Worm (Caenorhabditis elegans) whole organism, late embryonic: ENCODE data around the gene rcat-1.

Source experiments
- C08G9.2 ChIP-seq: sonication (generic microtip); optimal IDR thresholded peaks from 2 replicates; lab custom pipeline; 2016; ENCODE audit warnings: mild to moderate bottlenecking, missing genetic modification characterization, moderate library complexity, missing compliant biosample characterization
- C38D4.7 ChIP-seq: fragments of 200-800 bp; sonication (Bioruptor generic); optimal IDR thresholded peaks from 2 replicates; lab custom pipeline; 2018; ENCODE audit warnings: mild to moderate bottlenecking, missing genetic modification characterization, moderate library complexity, missing compliant biosample characterization
- K02D7.2 ChIP-seq: sonication (generic microtip); optimal IDR thresholded peaks from 2 replicates; lab custom pipeline; 2017; ENCODE audit warnings: mild to moderate bottlenecking, missing genetic modification characterization, missing compliant biosample characterization
- T23F11.4 ChIP-seq: fragments of 200-800 bp; sonication (Bioruptor generic); optimal IDR thresholded peaks from 2 replicates; lab custom pipeline; 2018; ENCODE audit warnings: mild to moderate bottlenecking, missing genetic modification characterization, missing compliant biosample characterization
- Y22D7AL.16 ChIP-seq: sonication (generic microtip); optimal IDR thresholded peaks from 2 replicates; lab custom pipeline; 2016; ENCODE audit warnings: missing genetic modification characterization, missing compliant biosample characterization
- ama-1 ChIP-seq: fragments of 150-350 bp; optimal IDR thresholded peaks from 2 replicates; lab custom pipeline; 2014
- ceh-14 ChIP-seq: sonication (generic microtip); optimal IDR thresholded peaks from 2 replicates; lab custom pipeline; 2016; ENCODE audit warnings: missing genotype, missing genetic modification characterization, missing compliant biosample characterization
- ceh-22 ChIP-seq: sonication (generic microtip); optimal IDR thresholded peaks from 2 replicates; lab custom pipeline; 2017; ENCODE audit warnings: missing biosample characterization, missing genetic modification characterization
- ceh-31 ChIP-seq: sonication (generic microtip); optimal IDR thresholded peaks from 2 replicates; lab custom pipeline; 2016; ENCODE audit warnings: missing genetic modification characterization, missing compliant biosample characterization
- ceh-48 ChIP-seq: sonication (generic microtip); optimal IDR thresholded peaks from 2 replicates; lab custom pipeline; 2016; ENCODE audit warnings: missing genetic modification characterization, inconsistent platforms, missing compliant biosample characterization
- ceh-9 ChIP-seq: sonication (generic microtip); optimal IDR thresholded peaks from 2 replicates; lab custom pipeline; 2016; ENCODE audit warnings: mild to moderate bottlenecking, missing genetic modification characterization, inconsistent platforms, missing compliant biosample characterization
- dmd-4 ChIP-seq: sonication (generic microtip); optimal IDR thresholded peaks from 2 replicates; lab custom pipeline; 2016; ENCODE audit warnings: borderline replicate concordance, missing genetic modification characterization, missing compliant biosample characterization
- dve-1 ChIP-seq: sonication (generic microtip); optimal IDR thresholded peaks from 2 replicates; lab custom pipeline; 2017; ENCODE audit warnings: antibody characterized with exemption, mild to moderate bottlenecking, missing genetic modification characterization, missing compliant biosample characterization
- elt-2 ChIP-seq: sonication (generic microtip); optimal IDR thresholded peaks from 2 replicates; lab custom pipeline; 2016; ENCODE audit warnings: missing genetic modification reagents, missing genetic modification characterization, missing compliant biosample characterization
- eyg-1 ChIP-seq: sonication (generic microtip); optimal IDR thresholded peaks from 2 replicates; lab custom pipeline; 2016; ENCODE audit warnings: missing genotype, missing genetic modification characterization, missing compliant biosample characterization
- fax-1 ChIP-seq: sonication (generic microtip); optimal IDR thresholded peaks from 2 replicates; lab custom pipeline; 2016; ENCODE audit warnings: missing genotype, missing genetic modification characterization, missing compliant biosample characterization
- fkh-10 ChIP-seq: fragments of 150-350 bp; optimal IDR thresholded peaks from 2 replicates; lab custom pipeline; 2014; ENCODE audit warnings: missing biosample characterization, missing genetic modification reagents, missing genetic modification characterization
- fkh-6 ChIP-seq: sonication (generic microtip); optimal IDR thresholded peaks from 2 replicates; lab custom pipeline; 2016; ENCODE audit warnings: missing genetic modification characterization, missing compliant biosample characterization
- gmeb-2 ChIP-seq: sonication (generic microtip); optimal IDR thresholded peaks from 2 replicates; lab custom pipeline; 2016; ENCODE audit warnings: missing genetic modification characterization, inconsistent platforms, missing compliant biosample characterization
- hlh-13 ChIP-seq: fragments of 200-800 bp; sonication (Bioruptor generic); optimal IDR thresholded peaks from 2 replicates; lab custom pipeline; 2018; ENCODE audit warnings: mild to moderate bottlenecking, missing genetic modification characterization, missing compliant biosample characterization
- hlh-30 ChIP-seq: sonication (generic microtip); optimal IDR thresholded peaks from 2 replicates; lab custom pipeline; 2017; ENCODE audit warnings: antibody characterized with exemption, missing genetic modification characterization, missing compliant biosample characterization; ENCODE audit not compliant: insufficient read depth
- hlh-6 ChIP-seq: sonication (generic microtip); optimal IDR thresholded peaks from 2 replicates; lab custom pipeline; 2016; ENCODE audit warnings: missing genotype, missing genetic modification characterization, missing compliant biosample characterization
- lin-11 ChIP-seq: fragments of 200-800 bp; sonication (Bioruptor generic); optimal IDR thresholded peaks from 2 replicates; lab custom pipeline; 2018; ENCODE audit warnings: mild to moderate bottlenecking, missing genetic modification characterization, missing compliant biosample characterization
- nhr-232 ChIP-seq: sonication (generic microtip); optimal IDR thresholded peaks from 2 replicates; lab custom pipeline; 2016; ENCODE audit warnings: missing genetic modification characterization, missing compliant biosample characterization
- npax-4 ChIP-seq: sonication (generic microtip); optimal IDR thresholded peaks from 2 replicates; lab custom pipeline; 2016; ENCODE audit warnings: missing genetic modification characterization, missing compliant biosample characterization
- odd-2 ChIP-seq: sonication (generic microtip); optimal IDR thresholded peaks from 2 replicates; lab custom pipeline; 2017; ENCODE audit warnings: antibody characterized with exemption, mild to moderate bottlenecking, missing genetic modification characterization, missing compliant biosample characterization
- pag-3 ChIP-seq: sonication (generic microtip); optimal IDR thresholded peaks from 2 replicates; lab custom pipeline; 2016; ENCODE audit warnings: missing compliant biosample characterization, missing genetic modification characterization, borderline replicate concordance
- pat-9 ChIP-seq: fragments of 200-800 bp; sonication (Bioruptor generic); optimal IDR thresholded peaks from 2 replicates; lab custom pipeline; 2018; ENCODE audit warnings: mild to moderate bottlenecking, missing genetic modification characterization, moderate library complexity, missing compliant biosample characterization
- pax-1 ChIP-seq: fragments of 150-350 bp; optimal IDR thresholded peaks from 2 replicates; lab custom pipeline; 2014; ENCODE audit warnings: missing biosample characterization, missing genetic modification characterization
- pha-2 ChIP-seq: sonication (generic microtip); optimal IDR thresholded peaks from 2 replicates; lab custom pipeline; 2017; ENCODE audit warnings: mild to moderate bottlenecking, missing genetic modification characterization, missing compliant biosample characterization
- pqm-1 ChIP-seq: sonication (generic microtip); optimal IDR thresholded peaks from 2 replicates; lab custom pipeline; 2016; ENCODE audit warnings: missing genetic modification characterization, missing compliant biosample characterization
- pros-1 ChIP-seq: fragments of 150-350 bp; optimal IDR thresholded peaks from 2 replicates; lab custom pipeline; 2014; ENCODE audit warnings: missing biosample characterization, missing genetic modification reagents, missing genetic modification characterization
- ref-2 ChIP-seq: sonication (generic microtip); optimal IDR thresholded peaks from 2 replicates; lab custom pipeline; 2016; ENCODE audit warnings: missing genetic modification characterization, missing compliant biosample characterization
- rnt-1 ChIP-seq: sonication (generic microtip); optimal IDR thresholded peaks from 2 replicates; lab custom pipeline; 2016; ENCODE audit warnings: missing genetic modification characterization, missing compliant biosample characterization
- tbx-2 ChIP-seq: sonication (generic microtip); optimal IDR thresholded peaks from 2 replicates; lab custom pipeline; 2016; ENCODE audit warnings: missing genetic modification characterization, missing compliant biosample characterization
- tbx-7 ChIP-seq: sonication (generic microtip); optimal IDR thresholded peaks from 2 replicates; lab custom pipeline; 2016; ENCODE audit warnings: missing genotype, missing genetic modification characterization, missing compliant biosample characterization
- ttx-3 ChIP-seq: sonication (generic microtip); optimal IDR thresholded peaks from 2 replicates; lab custom pipeline; 2016; ENCODE audit warnings: missing genetic modification reagents, missing genetic modification characterization, missing compliant biosample characterization
- unc-42 ChIP-seq: sonication (generic microtip); optimal IDR thresholded peaks from 2 replicates; lab custom pipeline; 2016; ENCODE audit warnings: missing genotype, missing genetic modification characterization, missing compliant biosample characterization
- unc-55 ChIP-seq: sonication (generic microtip); optimal IDR thresholded peaks from 2 replicates; lab custom pipeline; 2017; ENCODE audit warnings: missing biosample characterization, missing genetic modification reagents, missing genetic modification characterization
- unc-86 ChIP-seq: sonication (generic microtip); optimal IDR thresholded peaks from 2 replicates; lab custom pipeline; 2016; ENCODE audit warnings: missing genetic modification characterization, missing compliant biosample characterization
- zip-5 ChIP-seq: sonication (generic microtip); optimal IDR thresholded peaks from 2 replicates; lab custom pipeline; 2016; ENCODE audit warnings: missing genetic modification characterization, missing compliant biosample characterization
- ztf-16 ChIP-seq: sonication (generic microtip); optimal IDR thresholded peaks from 2 replicates; lab custom pipeline; 2017; ENCODE audit warnings: missing genetic modification characterization, missing compliant biosample characterization

Gene rcat-1

DNA sequence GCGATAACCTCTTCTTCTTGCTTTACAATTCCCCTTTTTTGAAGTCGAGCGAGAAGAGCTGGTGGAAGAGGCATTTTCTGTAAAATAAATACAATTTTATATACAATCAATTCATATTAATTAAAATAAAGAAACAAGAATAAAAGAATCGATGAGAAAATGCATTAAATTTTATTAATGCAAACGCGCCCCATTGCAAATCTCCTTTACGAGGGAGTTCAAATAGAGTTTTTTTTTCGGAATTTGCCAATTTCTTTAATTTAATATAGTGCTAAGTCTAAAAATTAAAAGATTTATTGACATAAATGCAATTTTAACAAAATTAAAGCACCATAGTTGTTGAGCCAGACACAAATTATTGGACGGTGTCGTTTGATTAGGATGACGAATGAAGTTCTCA, 6.4 kb upstream of the rcat-1 start, which contains the start of gene pqbp-1.1:
pqbp-1.1 (minus strand) TSS at position 77 of the 400 bp plus-strand sequence.
- peak; percentile 42 for TF ChIP-seq ceh-48
- TF ChIP-seq unc-42 (tag; lab: Kevin White, UChicago), result peak; percentile 88
- peak; percentile 6 for TF ChIP-seq elt-2 (tag; lab: Kevin White, UChicago)
- peak; percentile 48 for TF ChIP-seq pax-1
- no peak for TF ChIP-seq dve-1 (tag; lab: Kevin White, UChicago)
- TF ChIP-seq gmeb-2, result no peak

DNA sequence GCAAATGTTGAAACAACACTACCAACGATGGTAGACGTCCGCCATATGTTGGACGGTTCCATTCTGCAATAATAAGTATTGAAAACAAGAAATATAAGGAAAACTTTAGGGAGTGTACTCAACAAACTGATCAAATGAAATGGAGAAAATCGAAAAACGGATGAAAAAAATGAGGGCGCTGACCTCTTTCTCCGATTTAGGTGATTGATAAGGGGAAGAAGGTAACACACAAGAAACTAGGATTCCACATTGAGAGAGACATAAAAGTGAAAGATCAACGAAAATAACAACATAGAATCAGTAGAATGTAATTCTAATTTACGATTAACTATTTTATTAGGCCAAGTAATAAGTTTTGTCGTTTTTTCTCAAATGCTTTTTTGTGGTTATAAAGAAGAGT, 3.9 kb upstream of the rcat-1 start, which contains the start of gene dpy-9:
dpy-9 (minus strand) TSS at position 63 of the 400 bp plus-strand sequence.
- TF ChIP-seq ceh-9 (tag; lab: Kevin White, UChicago), result no peak
- TF ChIP-seq dmd-4, result no peak
- no peak for TF ChIP-seq hlh-30 (tag; lab: Kevin White, UChicago)
- TF ChIP-seq ttx-3 (tag; lab: Kevin White, UChicago), result no peak
- TF ChIP-seq pqm-1, result no peak
- no peak for TF ChIP-seq hlh-6
- no peak for TF ChIP-seq ceh-48
- no peak for TF ChIP-seq pag-3
- TF ChIP-seq ceh-31 (tag; lab: Kevin White, UChicago), result no peak
- TF ChIP-seq C38D4.7, result no peak
- no peak for TF ChIP-seq rnt-1 (tag; lab: Kevin White, UChicago)
- no peak for TF ChIP-seq ama-1 (lab: Kevin White, UChicago)
- no peak for TF ChIP-seq odd-2 (tag; lab: Kevin White, UChicago)
- no peak for TF ChIP-seq pha-2 (tag; lab: Kevin White, UChicago)
- TF ChIP-seq pros-1 (tag; lab: Kevin White, UChicago), result no peak
- TF ChIP-seq zip-5, result no peak
- no peak for TF ChIP-seq fkh-10
- TF ChIP-seq ztf-16 (tag; lab: Kevin White, UChicago), result no peak
- TF ChIP-seq tbx-7 (tag; lab: Kevin White, UChicago), result no peak
- TF ChIP-seq elt-2 (tag; lab: Kevin White, UChicago), result no peak

DNA sequence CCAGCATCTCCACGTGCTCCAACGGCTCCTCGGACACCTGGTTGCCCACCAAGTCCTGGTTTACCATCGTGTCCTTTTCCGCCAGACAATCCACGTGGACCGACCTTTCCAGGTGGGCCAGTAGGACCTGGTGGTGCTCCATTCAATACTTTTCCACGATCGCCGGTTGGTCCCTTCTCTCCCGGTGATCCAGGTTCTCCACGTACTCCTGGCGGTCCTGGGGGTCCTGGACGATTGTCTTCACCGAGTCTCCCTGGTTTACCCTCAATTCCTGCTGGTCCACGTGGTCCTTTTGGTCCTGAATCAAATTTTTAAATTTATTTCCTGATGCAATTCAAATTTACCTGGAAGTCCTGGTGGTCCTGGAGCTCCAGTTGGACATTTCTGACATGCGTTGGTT, 3.1 kb upstream of the rcat-1 start:
- TF ChIP-seq ceh-22 (tag; lab: Kevin White, UChicago), result no peak
- TF ChIP-seq, all 69 proteins: peak for 0

DNA sequence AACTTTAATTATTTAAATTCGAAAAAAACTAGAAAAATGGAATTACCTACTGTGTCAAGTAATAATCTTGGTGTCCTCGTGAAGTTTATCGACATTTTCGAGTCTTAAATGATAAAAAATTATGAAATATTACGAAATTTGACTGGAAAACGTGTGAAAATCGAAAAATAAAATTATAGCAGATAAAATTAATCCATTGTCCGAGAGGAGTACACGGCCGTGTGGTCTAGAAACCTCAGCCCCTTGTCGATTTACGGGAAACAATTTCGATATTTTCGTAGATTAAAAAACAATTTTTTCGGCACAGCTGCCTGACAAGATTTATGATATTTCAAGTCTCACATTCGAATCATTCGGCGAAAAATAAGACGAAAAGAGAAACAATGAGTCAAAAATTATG, 1.9 kb upstream of the rcat-1 start, which contains the start of gene R02D3.8:
R02D3.8 (minus strand) TSS at position 109 of the 400 bp plus-strand sequence.
- TF ChIP-seq hlh-13 (GFP tag; lab: Kevin White, UChicago), result no peak
- TF ChIP-seq eyg-1 (tag; lab: Kevin White, UChicago), result no peak
- TF ChIP-seq pros-1 (tag; lab: Kevin White, UChicago), result no peak
- TF ChIP-seq ceh-9 (tag; lab: Kevin White, UChicago), result no peak
- TF ChIP-seq K02D7.2 (tag; lab: Kevin White, UChicago), result no peak
- TF ChIP-seq ceh-31 (tag; lab: Kevin White, UChicago), result peak; percentile 41
- no peak for TF ChIP-seq unc-86 (tag; lab: Kevin White, UChicago)
- no peak for TF ChIP-seq rnt-1 (tag; lab: Kevin White, UChicago)
- TF ChIP-seq tbx-2 (tag; lab: Kevin White, UChicago), result peak; percentile 27
- no peak for TF ChIP-seq ceh-14 (tag; lab: Kevin White, UChicago)
- no peak for TF ChIP-seq lin-11 (tag; lab: Kevin White, UChicago)
- no peak for TF ChIP-seq pag-3
- no peak for TF ChIP-seq npax-4
- no peak for TF ChIP-seq nhr-232 (tag; lab: Kevin White, UChicago)
- no peak for TF ChIP-seq fax-1 (tag; lab: Kevin White, UChicago)
- no peak for TF ChIP-seq ref-2 (tag; lab: Kevin White, UChicago)
- TF ChIP-seq unc-55 (GFP tag; lab: Kevin White, UChicago), result no peak
- TF ChIP-seq pat-9 (tag; lab: Kevin White, UChicago), result no peak
- TF ChIP-seq Y22D7AL.16 (tag; lab: Kevin White, UChicago), result no peak
- TF ChIP-seq ztf-16 (tag; lab: Kevin White, UChicago), result no peak
- no peak for TF ChIP-seq fkh-6 (tag; lab: Kevin White, UChicago)
- no peak for TF ChIP-seq fkh-10
- no peak for TF ChIP-seq T23F11.4 (GFP tag; lab: Kevin White, UChicago)
- TF ChIP-seq C08G9.2 (tag; lab: Kevin White, UChicago), result peak; percentile 12
